Worm (Caenorhabditis elegans) whole organism, L4/young adult: ENCODE measurements around the gene gcy-20.

Source experiments
- W03F9.2 ChIP-seq: fragments of 150-350 bp; optimal IDR thresholded peaks from 2 replicates; lab custom pipeline; 2014; ENCODE audit warnings: missing biosample characterization, missing genetic modification characterization
- him-1 ChIP-seq: sonication (generic microtip); optimal IDR thresholded peaks from 2 replicates; lab custom pipeline; 2016; ENCODE audit warnings: missing genotype, missing genetic modification reagents, missing genetic modification characterization, missing compliant biosample characterization

DNA sequence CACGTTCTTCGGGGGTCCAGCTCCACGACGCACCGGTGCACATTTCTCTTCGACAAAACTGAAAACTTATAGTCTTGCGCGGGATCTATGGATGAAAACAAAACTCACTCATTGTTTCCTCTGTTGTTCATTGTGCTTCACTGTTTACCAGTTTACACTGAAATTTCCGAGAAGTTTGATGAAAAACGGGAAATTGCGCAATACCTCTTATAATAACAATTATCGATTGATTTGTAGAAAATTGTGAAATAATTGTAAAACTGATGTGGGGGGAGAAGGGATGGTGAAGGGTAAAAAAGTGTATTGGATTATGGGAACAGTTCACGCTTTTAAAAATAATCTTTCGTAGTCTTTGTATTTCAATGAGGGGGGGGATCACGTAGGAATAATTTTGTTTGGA, 24.1 kb downstream of the gcy-20 start:
- TF ChIP-seq W03F9.2: no peak
- TF ChIP-seq him-1: no peak
